Fruit fly (Drosophila melanogaster) whole organism, wandering third instar larva: ENCODE data around the gene CG8852.
A peak's percentile ranks its signal among the peaks of the same experiment; 100 is the strongest.

Experiments
- Abd-B ChIP-seq: fragments of >200 bp; optimal IDR thresholded peaks from 2 replicates; lab custom pipeline; 2017; ENCODE audit warnings: missing biosample characterization, missing genetic modification characterization
- CG32264 ChIP-seq: fragments of 200-800 bp; sonication (Bioruptor generic); optimal IDR thresholded peaks from 2 replicates; lab custom pipeline; 2016; ENCODE audit warnings: missing biosample characterization, missing genetic modification characterization
- CrebA ChIP-seq: fragments of 200-800 bp; sonication (Bioruptor generic); optimal IDR thresholded peaks from 2 replicates; lab custom pipeline; 2016; ENCODE audit warnings: missing biosample characterization, mild to moderate bottlenecking, missing genetic modification characterization, borderline replicate concordance
- Dfd ChIP-seq: fragments of >200 bp; optimal IDR thresholded peaks from 2 replicates; lab custom pipeline; 2017; ENCODE audit warnings: missing biosample characterization, missing genetic modification characterization
- Dif ChIP-seq: fragments of 200-275, 200-300 bp; sonication (Bioruptor generic); optimal IDR thresholded peaks from 2 replicates; lab custom pipeline; 2018; ENCODE audit warnings: missing biosample characterization, missing genetic modification characterization; ENCODE audit not compliant: partially characterized antibody
- HLH106 ChIP-seq: fragments of 200-800 bp; optimal IDR thresholded peaks from 3 replicates; lab custom pipeline; 2019; ENCODE audit warnings: missing biosample characterization, mild to moderate bottlenecking, missing genetic modification characterization, moderate library complexity
- Hnf4 ChIP-seq: fragments of 200-800 bp; sonication (Bioruptor generic); optimal IDR thresholded peaks from 2 replicates; lab custom pipeline; 2016; ENCODE audit warnings: missing biosample characterization, mild to moderate bottlenecking, missing genetic modification characterization
- Hr78 ChIP-seq: fragments of >200 bp; optimal IDR thresholded peaks from 2 replicates; lab custom pipeline; 2017; ENCODE audit warnings: missing biosample characterization, missing genetic modification characterization
- Hr83 ChIP-seq: fragments of 200-300 bp; sonication (Bioruptor generic); optimal IDR thresholded peaks from 2 replicates; lab custom pipeline; 2016; ENCODE audit warnings: missing biosample characterization, mild to moderate bottlenecking, missing genetic modification characterization, moderate library complexity; ENCODE audit not compliant: poor library complexity, severe bottlenecking
- N ChIP-seq: fragments of >200 bp; optimal IDR thresholded peaks from 2 replicates; lab custom pipeline; 2018; ENCODE audit warnings: missing biosample characterization, missing external identifiers, missing genetic modification characterization
- OdsH ChIP-seq: fragments of 200-800 bp; sonication (Bioruptor generic); optimal IDR thresholded peaks from 2 replicates; lab custom pipeline; 2016; ENCODE audit warnings: missing biosample characterization, mild to moderate bottlenecking, missing genetic modification characterization
- Rel ChIP-seq, 2 experiments: fragments of 200-800 bp; sonication (Bioruptor generic) in 1 of 2; optimal IDR thresholded peaks; 2 replicates in 1 of 2; 3 replicates in 1 of 2; lab custom pipeline; 2016 to 2019; ENCODE audit warnings: mild to moderate bottlenecking in 2 of 2, missing biosample characterization in 2 of 2, missing genetic modification characterization in 2 of 2, moderate library complexity in 1 of 2
- Sp1 ChIP-seq: fragments of 200-800 bp; sonication (Bioruptor generic); optimal IDR thresholded peaks from 3 replicates; lab custom pipeline; 2019; ENCODE audit warnings: missing biosample characterization, mild to moderate bottlenecking, missing genetic modification characterization, moderate library complexity
- Vsx2 ChIP-seq: fragments of 200-300, 225-300 bp; sonication (Bioruptor generic); optimal IDR thresholded peaks from 2 replicates; lab custom pipeline; 2018; ENCODE audit warnings: missing biosample characterization, missing genetic modification characterization; ENCODE audit not compliant: partially characterized antibody
- br ChIP-seq: fragments of 200-800 bp; sonication (Bioruptor generic); optimal IDR thresholded peaks from 2 replicates; lab custom pipeline; 2016; ENCODE audit warnings: missing biosample characterization, missing genetic modification characterization
- dl ChIP-seq, 2 experiments: fragments of 175-275, 200-275 bp in 1 of 2; fragments of 200-275 bp in 1 of 2; sonication (Bioruptor generic); optimal IDR thresholded peaks; lab custom pipeline; 2018; ENCODE audit warnings: mild to moderate bottlenecking in 2 of 2, missing biosample characterization in 2 of 2, missing genetic modification characterization in 2 of 2, moderate library complexity in 2 of 2; ENCODE audit not compliant: partially characterized antibody in 2 of 2, insufficient read depth in 1 of 2
- dmrt93B ChIP-seq: fragments of 200-800 bp; sonication (Bioruptor generic); optimal IDR thresholded peaks from 2 replicates; lab custom pipeline; 2018; ENCODE audit warnings: missing biosample characterization, mild to moderate bottlenecking, missing genetic modification characterization
- dsf ChIP-seq: sonication (Bioruptor generic); optimal IDR thresholded peaks from 2 replicates; lab custom pipeline; 2016; ENCODE audit warnings: missing biosample characterization, missing genetic modification characterization, borderline replicate concordance
- ey ChIP-seq: fragments of 200-800 bp; sonication (Bioruptor generic); optimal IDR thresholded peaks from 2 replicates; lab custom pipeline; 2016; ENCODE audit warnings: missing biosample characterization, missing genetic modification characterization
- foxo ChIP-seq, 2 experiments: fragments of 200-800 bp; sonication (Bioruptor generic); optimal IDR thresholded peaks; 2 replicates in 1 of 2; 3 replicates in 1 of 2; lab custom pipeline; 2016 to 2017; ENCODE audit warnings: missing biosample characterization in 2 of 2, missing genetic modification characterization in 2 of 2
- fru ChIP-seq: fragments of 200-800 bp; sonication (Bioruptor generic); optimal IDR thresholded peaks from 3 replicates; lab custom pipeline; 2016; ENCODE audit warnings: missing biosample characterization, mild to moderate bottlenecking, missing genetic modification characterization
- h ChIP-seq: fragments of 200-800 bp; sonication (Bioruptor generic); optimal IDR thresholded peaks from 3 replicates; lab custom pipeline; 2016; ENCODE audit warnings: missing biosample characterization, mild to moderate bottlenecking, missing genetic modification characterization
- jim ChIP-seq: fragments of 175-275, 200-325 bp; sonication (Bioruptor generic); optimal IDR thresholded peaks from 2 replicates; lab custom pipeline; 2016; ENCODE audit warnings: missing biosample characterization, mild to moderate bottlenecking, missing genetic modification characterization
- psq ChIP-seq: fragments of 200-800 bp; sonication (Bioruptor generic); optimal IDR thresholded peaks from 3 replicates; lab custom pipeline; 2017; ENCODE audit warnings: missing biosample characterization, mild to moderate bottlenecking, missing genetic modification characterization, moderate library complexity
- rgr ChIP-seq: fragments of 200-800 bp; sonication (Bioruptor generic); optimal IDR thresholded peaks from 3 replicates; lab custom pipeline; 2016; ENCODE audit warnings: missing biosample characterization, mild to moderate bottlenecking, missing genetic modification characterization
- sage ChIP-seq: fragments of 200-800 bp; sonication (Bioruptor generic); optimal IDR thresholded peaks from 2 replicates; lab custom pipeline; 2016; ENCODE audit warnings: missing biosample characterization, mild to moderate bottlenecking, missing genetic modification characterization
- sv ChIP-seq: fragments of 200-800 bp; sonication (Bioruptor generic); optimal IDR thresholded peaks from 3 replicates; lab custom pipeline; 2016; ENCODE audit warnings: missing biosample characterization, missing genetic modification characterization
- tai ChIP-seq: sonication (Bioruptor generic); optimal IDR thresholded peaks from 2 replicates; lab custom pipeline; 2016; ENCODE audit warnings: missing biosample characterization, missing genetic modification characterization
- woc ChIP-seq: sonication (Bioruptor generic); optimal IDR thresholded peaks from 2 replicates; lab custom pipeline; 2016; ENCODE audit warnings: missing biosample characterization, mild to moderate bottlenecking, missing genetic modification characterization

CG8852 gene

DNA sequence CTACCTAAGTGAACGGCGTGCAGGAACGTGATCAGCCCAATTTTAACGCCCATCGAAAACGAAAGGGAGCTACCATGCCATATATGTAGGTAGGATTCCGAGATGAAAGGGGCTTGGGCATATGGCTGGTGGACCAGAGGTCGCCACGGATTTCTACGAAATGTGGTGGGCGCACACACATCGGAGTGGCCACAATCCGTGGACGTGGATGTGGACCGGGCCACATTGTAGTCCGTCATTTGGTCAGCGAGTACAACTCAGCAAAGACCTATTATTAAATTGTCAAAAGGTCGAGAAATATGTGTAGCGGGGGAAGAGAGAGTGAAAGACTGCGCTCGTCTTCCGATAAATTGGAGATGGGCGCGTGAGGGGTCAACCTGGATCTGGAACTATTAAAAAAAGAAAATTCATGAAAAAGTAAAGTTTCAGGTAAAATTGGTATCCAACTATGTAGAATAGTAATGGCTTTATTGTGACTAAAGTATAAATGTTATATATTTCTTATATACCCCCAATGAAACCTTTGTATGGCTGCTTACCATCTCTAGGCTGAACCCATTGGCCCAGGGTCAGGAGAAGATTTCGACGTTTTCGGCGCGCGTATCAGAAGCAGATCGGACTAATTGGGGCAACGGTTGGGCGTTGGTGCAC, 30.6 kb downstream of the CG8852 start:
- peak in 1 of 2 experiments; percentile 42 for TF ChIP-seq foxo (GFP tag; optimal IDR thresholded peaks at IDR 0.05; lab: Kevin White, UChicago)
- peak; percentile 3 for TF ChIP-seq fru
- peak; percentile 41 for TF ChIP-seq h (GFP tag; lab: Kevin White, UChicago)
- no peak for TF ChIP-seq dl (GFP tag; optimal IDR thresholded peaks at IDR 0.05; lab: Kevin White, UChicago; ENCODE audit: insufficient read depth in 1 of 2, partially characterized antibody in 2 of 2)
- no peak for TF ChIP-seq Hnf4 (GFP tag; lab: Kevin White, UChicago)
- TF ChIP-seq sv (GFP tag; lab: Kevin White, UChicago), result no peak
- no peak for TF ChIP-seq dsf (GFP tag; lab: Kevin White, UChicago)
- no peak for TF ChIP-seq CG32264 (GFP tag; lab: Kevin White, UChicago)
- peak; percentile 6 for TF ChIP-seq HLH106
- no peak for TF ChIP-seq Abd-B (GFP tag; lab: Kevin White, UChicago)
- TF ChIP-seq, all 38 proteins: peak for 4

DNA sequence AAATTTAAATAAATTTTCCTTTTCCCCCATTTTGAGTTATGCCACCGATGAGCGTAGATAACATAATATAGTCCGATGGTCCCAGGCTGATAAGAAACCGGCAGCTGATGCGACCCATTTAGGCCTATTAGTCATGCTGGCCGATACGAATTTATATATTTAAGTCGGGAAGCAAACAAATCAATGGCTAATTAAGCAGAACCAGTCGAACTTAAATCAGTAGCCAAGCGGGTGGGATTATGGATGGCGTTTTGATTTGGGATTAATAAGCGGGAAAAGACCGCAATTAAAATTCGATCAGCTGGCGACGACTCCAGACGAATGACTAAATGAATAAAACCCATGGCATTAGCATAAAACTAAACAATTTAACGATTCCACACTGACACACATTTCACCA, 32.0 kb downstream of the CG8852 start:
- TF ChIP-seq Hr83 (GFP tag; lab: Kevin White, UChicago) (no peak), ey (no peak), Hr78 (GFP tag; lab: Kevin White, UChicago) (no peak), Rel (GFP tag; optimal IDR thresholded peaks at IDR 0.05; lab: Kevin White, UChicago) (no peak), Rel (tag; optimal IDR thresholded peaks at IDR 0.05; lab: Kevin White, UChicago) (no peak), dl (GFP tag; optimal IDR thresholded peaks at IDR 0.05; lab: Kevin White, UChicago; ENCODE audit: insufficient read depth in 1 of 2, partially characterized antibody in 2 of 2) (no peak), psq (GFP tag; lab: Kevin White, UChicago) (no peak), dsf (GFP tag; lab: Kevin White, UChicago) (no peak)

DNA sequence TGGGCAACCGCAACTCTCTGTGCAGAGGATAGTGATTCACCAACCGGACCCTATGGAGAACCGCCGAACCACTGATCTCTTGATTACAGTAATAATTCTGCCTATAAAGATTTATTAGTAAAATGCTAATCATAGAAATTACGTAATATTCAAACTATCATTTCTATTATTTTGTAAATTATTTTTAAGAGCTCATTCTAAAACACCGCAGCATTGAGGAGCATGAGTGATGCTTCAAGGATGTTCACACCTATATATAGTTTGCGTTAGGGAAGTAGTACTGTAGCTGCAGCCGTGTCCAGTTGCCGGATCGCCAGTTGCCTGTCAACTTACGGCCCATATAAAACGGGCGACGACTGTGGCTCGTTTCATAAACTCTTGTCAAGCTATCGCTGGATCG, 32.5 kb downstream of the CG8852 start:
- TF ChIP-seq fru (peak; percentile 9), woc (GFP tag; lab: Kevin White, UChicago) (no peak), foxo (GFP tag; optimal IDR thresholded peaks at IDR 0.05; lab: Kevin White, UChicago) (no peak), dsf (GFP tag; lab: Kevin White, UChicago) (no peak)

DNA sequence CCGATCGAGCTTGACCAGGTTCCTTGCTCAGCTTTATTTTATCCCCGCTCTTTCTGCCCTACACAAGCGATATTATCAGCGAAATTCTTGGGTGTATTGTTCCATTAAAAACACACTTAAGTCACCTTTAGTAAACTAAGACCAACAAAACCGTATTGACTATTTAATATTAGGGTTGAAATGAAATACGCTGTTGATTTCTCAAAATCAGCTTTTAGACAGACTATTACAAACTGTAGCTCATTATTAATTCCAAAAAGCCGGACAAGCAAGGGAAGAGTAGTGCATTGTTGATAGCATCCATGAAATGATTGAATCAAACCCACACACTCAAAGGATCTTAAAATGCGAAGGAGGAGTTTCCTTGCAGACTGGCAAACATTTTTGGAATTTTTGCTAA, 33.4 kb downstream of the CG8852 start:
- TF ChIP-seq Vsx2 (GFP tag; lab: Kevin White, UChicago) (no peak), CG32264 (GFP tag; lab: Kevin White, UChicago) (no peak), Dif (GFP tag; lab: Kevin White, UChicago) (no peak), dmrt93B (GFP tag; lab: Kevin White, UChicago) (no peak), h (GFP tag; lab: Kevin White, UChicago) (peak; percentile 43), CrebA (GFP tag; lab: Kevin White, UChicago) (no peak), OdsH (GFP tag; lab: Kevin White, UChicago) (no peak), psq (GFP tag; lab: Kevin White, UChicago) (no peak), fru (peak; percentile 34), br (no peak), ey (peak; percentile 38), woc (GFP tag; lab: Kevin White, UChicago) (peak; percentile 35), foxo (GFP tag; optimal IDR thresholded peaks at IDR 0.05; lab: Kevin White, UChicago) (peak in 1 of 2 experiments; percentile 23), HLH106 (peak; percentile 4)
- TF ChIP-seq, all 38 proteins: peak for 6

DNA sequence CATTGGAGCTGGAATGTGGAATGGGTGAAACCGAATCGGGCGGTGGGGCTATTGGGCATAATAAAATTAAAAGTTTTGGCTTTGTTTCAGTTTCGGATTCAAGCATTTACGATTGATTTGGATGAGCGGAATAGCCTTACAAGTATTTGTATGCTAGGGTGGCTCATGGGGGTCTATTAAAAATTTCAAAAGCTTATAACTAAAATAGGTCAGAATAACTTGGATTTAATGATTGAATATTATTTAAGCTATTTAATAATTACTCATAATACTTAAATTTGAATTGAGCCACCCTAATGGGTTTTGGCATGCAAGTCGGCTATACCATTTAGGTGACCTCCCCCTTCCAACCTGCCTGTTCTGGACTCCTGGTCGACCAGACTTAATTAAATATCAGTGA, 34.7 kb downstream of the CG8852 start:
- TF ChIP-seq ey (peak; percentile 5), dmrt93B (GFP tag; lab: Kevin White, UChicago) (no peak), CrebA (GFP tag; lab: Kevin White, UChicago) (no peak), dsf (GFP tag; lab: Kevin White, UChicago) (no peak), HLH106 (peak; percentile 31), br (peak; percentile 14), dl (GFP tag; optimal IDR thresholded peaks at IDR 0.05; lab: Kevin White, UChicago; ENCODE audit: insufficient read depth in 1 of 2, partially characterized antibody in 2 of 2) (no peak), foxo (GFP tag; optimal IDR thresholded peaks at IDR 0.05; lab: Kevin White, UChicago) (peak in 1 of 2 experiments; percentile 54), psq (GFP tag; lab: Kevin White, UChicago) (peak; percentile 33), jim (GFP tag; lab: Kevin White, UChicago) (no peak), N (GFP tag; lab: Kevin White, UChicago) (no peak), sage (no peak), fru (peak; percentile 8), OdsH (GFP tag; lab: Kevin White, UChicago) (peak; percentile 68), rgr (GFP tag; lab: Kevin White, UChicago) (peak; percentile 53), Sp1 (peak; percentile 49), Hnf4 (GFP tag; lab: Kevin White, UChicago) (peak; percentile 46), tai (GFP tag; lab: Kevin White, UChicago) (no peak), h (GFP tag; lab: Kevin White, UChicago) (peak; percentile 23), Dfd (GFP tag; lab: Kevin White, UChicago) (no peak), sv (GFP tag; lab: Kevin White, UChicago) (no peak)
